Fruit fly (Drosophila melanogaster): ENCODE results near the gene Skel.

- TF ChIP-seq Dll (optimal IDR thresholded peaks at IDR 0.05), result no peak
- TF ChIP-seq CG8478 (optimal IDR thresholded peaks at IDR 0.05), result no peak
- no peak for TF ChIP-seq EcR (GFP tag; optimal IDR thresholded peaks at IDR 0.05)
- no peak for TF ChIP-seq pan (optimal IDR thresholded peaks at IDR 0.05)
- TF ChIP-seq psq (optimal IDR thresholded peaks at IDR 0.05), result no peak
- TF ChIP-seq usp (GFP tag; optimal IDR thresholded peaks at IDR 0.05), result no peak
Measured at dm6 chr3R:10678935-10679565, 7.7 kb upstream of the Skel start.
